Worm (Caenorhabditis elegans): ENCODE data around the gene C01G10.18.

Gene C01G10.18

ce11 chrV:15059534-15059933, 29.0 kb downstream of the C01G10.18 start, which contains the start of the genes mcm-3 and C25D7.15:
Gene mcm-3, minus strand, starts transcription at chrV:15059599.
Gene C25D7.15, plus strand, starts transcription at chrV:15059808.
- no peak for TF ChIP-seq daf-16 (GFP tag; optimal IDR thresholded peaks at IDR 0.05)
- TF ChIP-seq daf-16 (tag; optimal IDR thresholded peaks at IDR 0.05): peak; percentile 70
- TF ChIP-seq hif-1 (tag; optimal IDR thresholded peaks at IDR 0.05): no peak
- TF ChIP-seq dpl-1 (GFP tag; optimal IDR thresholded peaks at IDR 0.05): peak; percentile 85
- TF ChIP-seq tag-97 (GFP tag; IDR thresholded peaks at IDR 0.05): no peak
- TF ChIP-seq unc-39 (tag; optimal IDR thresholded peaks at IDR 0.05): no peak
- TF ChIP-seq jun-1 (tag; optimal IDR thresholded peaks at IDR 0.05): no peak
- TF ChIP-seq unc-130 (GFP tag; optimal IDR thresholded peaks at IDR 0.05): peak; percentile 25
- TF ChIP-seq lin-38 (GFP tag; IDR thresholded peaks at IDR 0.05): peak; percentile 66
- TF ChIP-seq lin-1 (GFP tag; IDR thresholded peaks at IDR 0.05): no peak
- TF ChIP-seq hlh-11 (tag; optimal IDR thresholded peaks at IDR 0.05): peak; percentile 5
- peak; percentile 12 for TF ChIP-seq nhr-48 (tag; optimal IDR thresholded peaks at IDR 0.05)
- no peak for TF ChIP-seq ceh-20 (GFP tag; IDR thresholded peaks at IDR 0.05)
- TF ChIP-seq dmd-9 (GFP tag; IDR thresholded peaks at IDR 0.05): no peak
- no peak for TF ChIP-seq nhr-76 (tag; optimal IDR thresholded peaks at IDR 0.05)
- no peak for TF ChIP-seq sdz-12 (GFP tag; optimal IDR thresholded peaks at IDR 0.05)
- no peak for TF ChIP-seq F10B5.3 (tag; optimal IDR thresholded peaks at IDR 0.05)
- TF ChIP-seq mes-2 (tag; optimal IDR thresholded peaks at IDR 0.05; ENCODE audit: poor library complexity, severe bottlenecking): peak; percentile 64
- TF ChIP-seq daf-12 (tag; optimal IDR thresholded peaks at IDR 0.05): no peak
- TF ChIP-seq nhr-25 (tag; optimal IDR thresholded peaks at IDR 0.05; ENCODE audit: borderline replicate concordance, insufficient read depth): no peak
- TF ChIP-seq nhr-6 (tag; optimal IDR thresholded peaks at IDR 0.05): peak; percentile 79
- TF ChIP-seq T26A8.4 (GFP tag; IDR thresholded peaks at IDR 0.05): no peak
- TF ChIP-seq fkh-10 (GFP tag; optimal IDR thresholded peaks at IDR 0.05): no peak
- TF ChIP-seq vab-7 (GFP tag; IDR thresholded peaks at IDR 0.05): no peak
- TF ChIP-seq Y5F2A.4 (GFP tag; optimal IDR thresholded peaks at IDR 0.05): no peak

DNA sequence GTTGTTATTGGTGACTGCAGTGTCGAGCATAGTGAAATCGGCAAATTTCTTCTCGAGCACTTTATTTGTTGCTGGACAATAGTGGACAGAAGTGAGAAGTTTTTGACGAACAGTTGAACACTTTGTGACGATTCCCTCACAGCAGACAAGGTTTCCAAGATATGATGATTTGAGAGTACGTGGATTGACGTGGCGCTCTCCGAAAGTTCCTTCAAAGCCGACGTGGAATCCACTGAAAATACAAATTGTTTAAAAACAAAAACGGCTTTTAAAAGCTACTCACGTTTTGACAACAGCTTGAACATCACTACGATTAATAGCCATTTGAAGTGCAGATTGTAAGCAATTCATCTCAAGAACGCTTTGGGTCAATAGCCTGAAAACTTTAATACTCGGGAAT, 29.5 kb downstream of the C01G10.18 start:
- TF ChIP-seq unc-62 (GFP tag; optimal IDR thresholded peaks at IDR 0.05 in 1 of 2): no peak
- TF ChIP-seq unc-62 (tag; optimal IDR thresholded peaks at IDR 0.05): no peak
- no peak for TF ChIP-seq daf-16 (GFP tag; optimal IDR thresholded peaks at IDR 0.05)
- no peak for TF ChIP-seq daf-16 (tag; optimal IDR thresholded peaks at IDR 0.05)
- TF ChIP-seq lin-29 (GFP tag; IDR thresholded peaks at IDR 0.05): no peak
- no peak for TF ChIP-seq snpc-1.2 (GFP tag; IDR thresholded peaks at IDR 0.05)
- no peak for TF ChIP-seq daf-8 (GFP tag; IDR thresholded peaks at IDR 0.05)
- TF ChIP-seq ZK546.5 (tag; optimal IDR thresholded peaks at IDR 0.05): no peak
- TF ChIP-seq arid-1 (GFP tag; conservative IDR thresholded peaks at IDR 0.05): no peak
- no peak for TF ChIP-seq madf-9 (GFP tag; conservative IDR thresholded peaks at IDR 0.05)
- no peak for TF ChIP-seq hmg-1.1 (GFP tag; IDR thresholded peaks at IDR 0.05)
- TF ChIP-seq ZK337.2 (GFP tag; IDR thresholded peaks at IDR 0.05): no peak
- TF ChIP-seq duxl-1 (tag; optimal IDR thresholded peaks at IDR 0.05; ENCODE audit: poor library complexity): no peak

- TF ChIP-seq unc-62 (GFP tag; optimal IDR thresholded peaks at IDR 0.05 in 1 of 2): peak in 1 of 2 experiments; percentile 98
- no peak for TF ChIP-seq unc-62 (tag; optimal IDR thresholded peaks at IDR 0.05)
- no peak for TF ChIP-seq attf-4 (tag; optimal IDR thresholded peaks at IDR 0.05)
Observed at ce11 chrV:15058423-15058822, 30.1 kb downstream of the C01G10.18 start.

DNA sequence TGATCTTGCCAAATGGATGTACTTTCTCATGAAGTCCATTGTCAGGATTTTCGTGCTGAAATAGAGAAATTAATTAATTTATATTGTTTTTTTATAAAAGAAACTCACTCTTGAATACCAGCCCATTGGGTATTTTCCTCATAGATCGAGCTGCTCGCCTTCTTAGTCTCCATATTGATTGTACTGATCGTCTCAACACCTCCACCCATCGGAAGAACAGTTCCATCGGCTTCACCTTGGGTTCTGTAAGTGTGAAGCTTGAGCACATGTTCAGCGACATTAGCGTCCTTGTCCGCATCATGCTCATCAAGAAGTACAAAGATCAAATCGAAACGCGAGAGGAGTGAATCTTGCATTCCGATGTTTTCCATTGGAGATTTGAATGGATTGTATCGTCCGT, 30.8 kb downstream of the C01G10.18 start:
- TF ChIP-seq aha-1 (tag): peak; percentile 92
- no peak for TF ChIP-seq daf-8 (GFP tag; IDR thresholded peaks at IDR 0.05)

Data from whole organism, L4 larva.